Fruit fly (Drosophila melanogaster) whole organism, embryonic: Measurements from ENCODE around the gene CG10435.

Experiments used
- Abd-B ChIP-seq: fragments of 200-800 bp; sonication (Bioruptor generic); optimal IDR thresholded peaks from 2 replicates; lab custom pipeline; 2018; ENCODE audit warnings: missing biosample characterization, mild to moderate bottlenecking, missing genetic modification characterization, moderate library complexity
- Atf3 ChIP-seq: fragments of 200-800 bp; sonication (Bioruptor generic); optimal IDR thresholded peaks from 3 replicates; lab custom pipeline; 2016; ENCODE audit warnings: missing biosample characterization, missing genetic modification characterization
- B-H2 ChIP-seq: fragments of 200-800 bp; sonication (Bioruptor generic); optimal IDR thresholded peaks from 2 replicates; lab custom pipeline; 2018; ENCODE audit warnings: missing biosample characterization, mild to moderate bottlenecking, missing genetic modification characterization
- Blimp-1 ChIP-seq: fragments of 200-800 bp; sonication (Bioruptor generic); optimal IDR thresholded peaks from 3 replicates; lab custom pipeline; 2018; ENCODE audit warnings: missing biosample characterization, missing genetic modification characterization, mild to moderate bottlenecking, moderate library complexity, missing genetic modification reagents
- CG13287 ChIP-seq: fragments of 200-800 bp; sonication (Bioruptor generic); IDR thresholded peaks from 2 replicates; pipeline ENCODE4 v1.3.6; 2022; ENCODE audit warnings: missing biosample characterization, missing genetic modification characterization; ENCODE audit not compliant: partially characterized antibody
- CG13424 ChIP-seq: fragments of 200-800 bp; sonication (Bioruptor generic); optimal IDR thresholded peaks from 2 replicates; lab custom pipeline; 2019; ENCODE audit warnings: missing biosample characterization, mild to moderate bottlenecking, missing genetic modification characterization, moderate library complexity
- CG14710 ChIP-seq: fragments of 200-800 bp; sonication (Bioruptor generic); optimal IDR thresholded peaks from 3 replicates; lab custom pipeline; 2019; ENCODE audit warnings: missing biosample characterization, mild to moderate bottlenecking, missing genetic modification characterization, moderate library complexity
- CG1529 ChIP-seq: fragments of 200-800 bp; sonication (Bioruptor generic); optimal IDR thresholded peaks from 3 replicates; lab custom pipeline; 2018; ENCODE audit warnings: missing biosample characterization, missing genetic modification characterization
- CG16813 ChIP-seq: fragments of 200-800 bp; sonication (Bioruptor generic); IDR thresholded peaks from 3 replicates; pipeline ENCODE4 v1.3.6; 2022; ENCODE audit warnings: missing biosample characterization, missing genetic modification characterization; ENCODE audit not compliant: partially characterized antibody
- CG17186 ChIP-seq: fragments of 200-800 bp; sonication (Bioruptor generic); optimal IDR thresholded peaks from 3 replicates; lab custom pipeline; 2017; ENCODE audit warnings: missing biosample characterization, missing genetic modification reagents, missing genetic modification characterization
- CG17829 ChIP-seq: fragments of 200-800 bp; optimal IDR thresholded peaks from 2 replicates; lab custom pipeline; 2019; ENCODE audit warnings: missing biosample characterization, mild to moderate bottlenecking, missing genetic modification characterization, moderate library complexity
- CG2116 ChIP-seq: fragments of 200-800 bp; sonication (Bioruptor generic); optimal IDR thresholded peaks from 3 replicates; lab custom pipeline; 2018; ENCODE audit warnings: missing biosample characterization, mild to moderate bottlenecking, missing genetic modification characterization
- CG3065 ChIP-seq: fragments of 200-800 bp; sonication (Bioruptor generic); optimal IDR thresholded peaks from 2 replicates; lab custom pipeline; 2016; ENCODE audit warnings: missing biosample characterization, missing genetic modification characterization
- CG34224 ChIP-seq: fragments of 200-800 bp; sonication (Bioruptor generic); IDR thresholded peaks from 3 replicates; pipeline ENCODE4 v1.3.6; 2022; ENCODE audit warnings: missing biosample characterization, missing genetic modification characterization; ENCODE audit not compliant: partially characterized antibody
- CG34376 ChIP-seq: fragments of 200-800 bp; sonication (Bioruptor generic); optimal IDR thresholded peaks from 2 replicates; lab custom pipeline; 2018; ENCODE audit warnings: missing biosample characterization, mild to moderate bottlenecking, missing genetic modification characterization
- CG4617 ChIP-seq: fragments of 200-800 bp; sonication (Bioruptor generic); optimal IDR thresholded peaks from 3 replicates; lab custom pipeline; 2016; ENCODE audit warnings: missing biosample characterization, missing genetic modification characterization, borderline replicate concordance
- CG9727 ChIP-seq: fragments of 200-800 bp; sonication (Bioruptor generic); optimal IDR thresholded peaks from 3 replicates; lab custom pipeline; 2017; ENCODE audit warnings: missing biosample characterization, mild to moderate bottlenecking, missing genetic modification characterization
- CHES-1-like ChIP-seq: fragments of 200-800 bp; sonication (Bioruptor generic); optimal IDR thresholded peaks from 2 replicates; lab custom pipeline; 2016; ENCODE audit warnings: missing biosample characterization, missing genetic modification characterization
- Chrac-16 ChIP-seq: fragments of 200-800 bp; sonication (Bioruptor generic); optimal IDR thresholded peaks from 3 replicates; lab custom pipeline; 2016; ENCODE audit warnings: missing biosample characterization, missing genetic modification characterization
- E2f2 ChIP-seq: fragments of 200-800 bp; sonication (Bioruptor generic); IDR thresholded peaks from 2 replicates; pipeline ENCODE4 v1.3.6; 2022; ENCODE audit warnings: missing biosample characterization, missing genetic modification characterization
- Eip74EF ChIP-seq, 2 experiments: fragments of 200-800 bp in 1 of 2; fragments of >200 bp in 1 of 2; sonication (Bioruptor generic) in 1 of 2; optimal IDR thresholded peaks; 2 replicates each; lab custom pipeline; 2017 to 2019; ENCODE audit warnings: missing biosample characterization in 2 of 2, missing genetic modification characterization in 2 of 2, mild to moderate bottlenecking in 1 of 2, moderate library complexity in 1 of 2
- Ets65A ChIP-seq: fragments of 200-800 bp; sonication (Bioruptor generic); peaks from one replicate; lab custom pipeline; 2016; ENCODE audit warnings: missing biosample characterization, missing genetic modification characterization
- Ets97D ChIP-seq: fragments of 200-800 bp; sonication (Bioruptor generic); optimal IDR thresholded peaks from 3 replicates; lab custom pipeline; 2016; ENCODE audit warnings: missing biosample characterization, missing genetic modification characterization
- Fer1 ChIP-seq: fragments of 200-800 bp; sonication (Bioruptor generic); optimal IDR thresholded peaks from 2 replicates; lab custom pipeline; 2017; ENCODE audit warnings: missing biosample characterization, mild to moderate bottlenecking, missing genetic modification characterization
- HLH4C ChIP-seq: fragments of 200-800 bp; sonication (Bioruptor generic); IDR thresholded peaks from 3 replicates; pipeline ENCODE4 v1.3.6; 2022; ENCODE audit warnings: missing biosample characterization, missing genetic modification characterization; ENCODE audit not compliant: partially characterized antibody
- MBD-R2 ChIP-seq: fragments of 200-800 bp; sonication (Bioruptor generic); IDR thresholded peaks from 2 replicates; pipeline ENCODE4 v1.3.6; 2022; ENCODE audit warnings: missing biosample characterization, missing genetic modification characterization
- Med ChIP-seq: fragments of 200-800 bp; sonication (Bioruptor generic); peaks from one replicate; lab custom pipeline; 2016; ENCODE audit warnings: missing biosample characterization, missing genetic modification characterization, mild to moderate bottlenecking, inconsistent platforms, moderate library complexity
- NC2α ChIP-seq: fragments of 200-800 bp; sonication (Bioruptor generic); optimal IDR thresholded peaks from 2 replicates; lab custom pipeline; 2016; ENCODE audit warnings: missing biosample characterization, missing genetic modification characterization
- Opbp ChIP-seq: fragments of 200-800 bp; sonication (Bioruptor generic); IDR thresholded peaks from 3 replicates; pipeline ENCODE4 v1.3.6; 2022; ENCODE audit warnings: missing biosample characterization, missing genetic modification characterization; ENCODE audit not compliant: partially characterized antibody
- Sin3A ChIP-seq: fragments of >200 bp; optimal IDR thresholded peaks from 2 replicates; lab custom pipeline; 2018
- YL-1 ChIP-seq: fragments of 200-800 bp; sonication (Bioruptor generic); optimal IDR thresholded peaks from 3 replicates; lab custom pipeline; 2017; ENCODE audit warnings: missing biosample characterization, mild to moderate bottlenecking, missing genetic modification characterization
- bbx ChIP-seq: fragments of 200-800 bp; sonication (Bioruptor generic); IDR thresholded peaks from 2 replicates; pipeline ENCODE4 v1.3.6; 2022; ENCODE audit warnings: missing biosample characterization, missing genetic modification characterization; ENCODE audit not compliant: partially characterized antibody
- cg ChIP-seq: fragments of 200-800 bp; sonication (Bioruptor generic); optimal IDR thresholded peaks from 3 replicates; lab custom pipeline; 2019; ENCODE audit warnings: missing biosample characterization, mild to moderate bottlenecking, missing genetic modification characterization, moderate library complexity
- h ChIP-seq: fragments of >200 bp; optimal IDR thresholded peaks from 2 replicates; lab custom pipeline; 2017
- kni ChIP-seq: fragments of 200-800 bp; sonication (Bioruptor generic); optimal IDR thresholded peaks from 3 replicates; lab custom pipeline; 2017; ENCODE audit warnings: mild to moderate bottlenecking, missing biosample characterization, missing genetic modification reagents, missing genetic modification characterization
- lab ChIP-seq: fragments of 200-800 bp; sonication (Bioruptor generic); optimal IDR thresholded peaks from 3 replicates; lab custom pipeline; 2017; ENCODE audit warnings: missing biosample characterization, missing genetic modification characterization, mild to moderate bottlenecking, moderate library complexity, missing genetic modification reagents
- nerfin-1 ChIP-seq: fragments of 200-800 bp; sonication (Bioruptor generic); optimal IDR thresholded peaks from 3 replicates; lab custom pipeline; 2019; ENCODE audit warnings: missing biosample characterization, mild to moderate bottlenecking, missing genetic modification characterization, moderate library complexity
- nerfin-2 ChIP-seq: fragments of 200-800 bp; sonication (Bioruptor generic); IDR thresholded peaks from 2 replicates; pipeline ENCODE4 v1.3.6; 2022; ENCODE audit warnings: missing biosample characterization, missing genetic modification characterization; ENCODE audit not compliant: partially characterized antibody
- pzg ChIP-seq: fragments of 200-800 bp; sonication (Bioruptor generic); optimal IDR thresholded peaks from 3 replicates; lab custom pipeline; 2018; ENCODE audit warnings: missing biosample characterization, mild to moderate bottlenecking, missing genetic modification characterization, moderate library complexity
- sd ChIP-seq: fragments of 200-800 bp; sonication (Bioruptor generic); optimal IDR thresholded peaks from 3 replicates; lab custom pipeline; 2018; ENCODE audit warnings: missing biosample characterization, mild to moderate bottlenecking, missing genetic modification characterization, moderate library complexity
- sens ChIP-seq: fragments of 200-800 bp; sonication (Bioruptor generic); peaks from one replicate; lab custom pipeline; 2016; ENCODE audit warnings: missing biosample characterization, missing genetic modification characterization
- tna ChIP-seq: fragments of 200-800 bp; sonication (Bioruptor generic); IDR thresholded peaks from 2 replicates; pipeline ENCODE4 v1.3.6; 2022; ENCODE audit warnings: missing biosample characterization, missing genetic modification characterization; ENCODE audit not compliant: partially characterized antibody
- tup ChIP-seq: fragments of 200-800 bp; sonication (Bioruptor generic); optimal IDR thresholded peaks from 2 replicates; lab custom pipeline; 2016; ENCODE audit warnings: missing biosample characterization, mild to moderate bottlenecking, missing genetic modification characterization, moderate library complexity
- twi ChIP-seq: fragments of 200-800 bp; optimal IDR thresholded peaks from 2 replicates; lab custom pipeline; 2019; ENCODE audit warnings: missing biosample characterization, mild to moderate bottlenecking, missing genetic modification characterization, moderate library complexity
- tx ChIP-seq: fragments of 200-800 bp; sonication (Bioruptor generic); optimal IDR thresholded peaks from 2 replicates; lab custom pipeline; 2016; ENCODE audit warnings: missing biosample characterization, missing genetic modification characterization
- unc-4 ChIP-seq: fragments of 200-800 bp; sonication (Bioruptor generic); IDR thresholded peaks from 2 replicates; pipeline ENCODE4 v1.3.6; 2022; ENCODE audit warnings: missing biosample characterization, missing genetic modification characterization; ENCODE audit not compliant: partially characterized antibody
- zen ChIP-seq: fragments of 200-800 bp; sonication (Bioruptor generic); optimal IDR thresholded peaks from 3 replicates; lab custom pipeline; 2018; ENCODE audit warnings: missing biosample characterization, mild to moderate bottlenecking, missing genetic modification characterization, moderate library complexity

CG10435 gene

dm6 chr3R:8030151-8030899 lies 17.3 kb upstream of the CG10435 start, which contains the start of the genes CG10903 and CG2747 (continued):
- TF ChIP-seq twi: peak; percentile 45
- no peak for TF ChIP-seq CG9727 (GFP tag; lab: Kevin White, UChicago)
- peak; percentile 67 for TF ChIP-seq sens (GFP tag; lab: Kevin White, UChicago)
- peak; percentile 25 for TF ChIP-seq Fer1 (GFP tag; lab: Kevin White, UChicago)
- no peak for TF ChIP-seq NC2α (GFP tag; lab: Kevin White, UChicago)
- TF ChIP-seq CG16813 (GFP tag; lab: Robert Waterston, UW): peak; percentile 64; the same call in 2 of the 3 replicates
- peak; percentile 16; the same call in 1 of the 2 replicates for TF ChIP-seq nerfin-2
- peak; percentile 36 for TF ChIP-seq Ets97D
- peak; percentile 74 for TF ChIP-seq kni
- TF ChIP-seq lab: no peak
- peak; percentile 62 for TF ChIP-seq CG34224 (GFP tag; lab: Robert Waterston, UW)
- TF ChIP-seq HLH4C (GFP tag; lab: Robert Waterston, UW): peak; percentile 52; the same call in 1 of the 3 replicates
- TF ChIP-seq tx: peak; percentile 61
- TF ChIP-seq nerfin-1 (tag; lab: Kevin White, UChicago): peak; percentile 13
- no peak for TF ChIP-seq tup (GFP tag; lab: Kevin White, UChicago)
- TF ChIP-seq B-H2 (GFP tag; lab: Kevin White, UChicago): peak; percentile 5
- TF ChIP-seq Atf3 (GFP tag; lab: Kevin White, UChicago): no peak
- peak; percentile 78 for TF ChIP-seq CG13287 (GFP tag; lab: Robert Waterston, UW)
- peak; percentile 80 for TF ChIP-seq cg (GFP tag; lab: Kevin White, UChicago)
- TF ChIP-seq CHES-1-like (GFP tag; lab: Kevin White, UChicago): peak; percentile 44
- no peak for TF ChIP-seq Ets65A (GFP tag; lab: Kevin White, UChicago)
- peak; percentile 35 for TF ChIP-seq tna (GFP tag; lab: Robert Waterston, UW)
- peak; percentile 70 for TF ChIP-seq MBD-R2 (GFP tag; lab: Robert Waterston, UW)
- TF ChIP-seq CG17829 (tag; lab: Kevin White, UChicago): peak; percentile 17
- peak; percentile 62 for TF ChIP-seq bbx (GFP tag; lab: Robert Waterston, UW)
- peak; percentile 60 for TF ChIP-seq Sin3A
- peak; percentile 76 for TF ChIP-seq CG4617 (GFP tag; lab: Kevin White, UChicago)
- peak; percentile 61 for TF ChIP-seq CG2116 (GFP tag; lab: Kevin White, UChicago)
- no peak for TF ChIP-seq h (lab: Kevin White, UChicago)
- peak; percentile 85 for TF ChIP-seq Med
- peak; percentile 61 for TF ChIP-seq Blimp-1 (GFP tag; lab: Kevin White, UChicago)
- TF ChIP-seq CG17186 (GFP tag; lab: Kevin White, UChicago): peak; percentile 56
- TF ChIP-seq YL-1 (GFP tag; lab: Kevin White, UChicago): peak; percentile 79
- no peak for TF ChIP-seq CG13424 (tag; lab: Kevin White, UChicago)
- no peak for TF ChIP-seq CG3065 (GFP tag; lab: Kevin White, UChicago)
- TF ChIP-seq sd (tag; lab: Kevin White, UChicago): peak; percentile 79
- peak; percentile 49 for TF ChIP-seq CG34376 (GFP tag; lab: Kevin White, UChicago)
- TF ChIP-seq CG14710: peak; percentile 27
- peak; percentile 14; the same call in 1 of the 2 replicates for TF ChIP-seq E2f2 (GFP tag; lab: Robert Waterston, UW)
- TF ChIP-seq CG1529 (GFP tag; lab: Kevin White, UChicago): no peak
- TF ChIP-seq Chrac-16: no peak
- TF ChIP-seq Opbp: peak; percentile 59; the same call in 1 of the 3 replicates
- peak in 1 of 2 experiments; percentile 80 for TF ChIP-seq Eip74EF (GFP tag; optimal IDR thresholded peaks at IDR 0.05; lab: Kevin White, UChicago)
- TF ChIP-seq zen (tag; lab: Kevin White, UChicago): no peak
- TF ChIP-seq unc-4 (GFP tag; lab: Robert Waterston, UW): peak; percentile 69; the same call in 1 of the 2 replicates
- peak; percentile 67 for TF ChIP-seq pzg
- TF ChIP-seq Abd-B (GFP tag; lab: Kevin White, UChicago): no peak
